Worm (Caenorhabditis elegans): Measurements from ENCODE around the gene pqn-84.

- no peak for TF ChIP-seq zag-1 (tag; optimal IDR thresholded peaks at IDR 0.05)
- TF ChIP-seq nhr-84 (tag; optimal IDR thresholded peaks at IDR 0.05): no peak
- no peak for TF ChIP-seq ceh-82 (tag; optimal IDR thresholded peaks at IDR 0.05)
- TF ChIP-seq unc-130 (tag; optimal IDR thresholded peaks at IDR 0.05): no peak
- TF ChIP-seq ceh-90 (tag; optimal IDR thresholded peaks at IDR 0.05): no peak
- no peak for TF ChIP-seq nhr-47 (tag; optimal IDR thresholded peaks at IDR 0.05)
- TF ChIP-seq ztf-4 (tag; optimal IDR thresholded peaks at IDR 0.05): no peak
- TF ChIP-seq ama-1 (optimal IDR thresholded peaks at IDR 0.05): no peak
- no peak for TF ChIP-seq fkh-4 (tag; optimal IDR thresholded peaks at IDR 0.05; ENCODE audit: borderline replicate concordance)
- no peak for TF ChIP-seq tlp-1 (tag; optimal IDR thresholded peaks at IDR 0.05)
- TF ChIP-seq mep-1 (tag; optimal IDR thresholded peaks at IDR 0.05): no peak
- no peak for TF ChIP-seq ces-1 (GFP tag; optimal IDR thresholded peaks at IDR 0.05)
- TF ChIP-seq nhr-20 (tag; optimal IDR thresholded peaks at IDR 0.05): no peak
- TF ChIP-seq fos-1 (tag; optimal IDR thresholded peaks at IDR 0.05): no peak
Measured at ce11 chrIII:11726590-11726989, 26.5 kb downstream of the pqn-84 start, which contains the start of gene Y41C4A.12.

Data from whole organism, L1 larva.